Worm (Caenorhabditis elegans) whole organism, L1 larva: Measurements from ENCODE around the gene T10B9.9.

Experiments used
- C04F5.9 ChIP-seq: sonication (generic microtip); optimal IDR thresholded peaks from 2 replicates; lab custom pipeline; 2016; ENCODE audit warnings: missing genetic modification characterization, missing compliant biosample characterization
- Y116A8C.19 ChIP-seq: sonication (generic microtip); optimal IDR thresholded peaks from 2 replicates; lab custom pipeline; 2016; ENCODE audit warnings: missing compliant biosample characterization, missing genetic modification characterization, borderline replicate concordance
- alr-1 ChIP-seq: fragments of 200-800 bp; sonication (Bioruptor generic); optimal IDR thresholded peaks from 2 replicates; lab custom pipeline; 2018; ENCODE audit warnings: borderline replicate concordance, mild to moderate bottlenecking, missing genetic modification characterization, missing compliant biosample characterization
- aly-2 ChIP-seq: fragments of 150-350 bp; optimal IDR thresholded peaks from 2 replicates; lab custom pipeline; 2014; ENCODE audit warnings: missing biosample characterization, missing genetic modification characterization
- blmp-1 ChIP-seq: fragments of 150-350 bp; optimal IDR thresholded peaks from 2 replicates; lab custom pipeline; 2014; ENCODE audit warnings: missing biosample characterization, missing genetic modification characterization
- ceh-90 ChIP-seq: sonication (generic microtip); optimal IDR thresholded peaks from 2 replicates; lab custom pipeline; 2016; ENCODE audit warnings: missing genetic modification characterization, missing compliant biosample characterization
- ces-1 ChIP-seq: fragments of 150-350 bp; optimal IDR thresholded peaks from 2 replicates; lab custom pipeline; 2014; ENCODE audit warnings: missing biosample characterization, missing genetic modification reagents, missing genetic modification characterization
- dsc-1 ChIP-seq: sonication (generic microtip); optimal IDR thresholded peaks from 2 replicates; lab custom pipeline; 2016; ENCODE audit warnings: mild to moderate bottlenecking, missing genetic modification characterization, missing compliant biosample characterization
- egl-27 ChIP-seq, 2 experiments: fragments of 150-350 bp in 1 of 2; sonication (generic microtip); optimal IDR thresholded peaks; 3 replicates each; lab custom pipeline; 2017 to 2018; ENCODE audit warnings: missing biosample characterization in 2 of 2, missing genetic modification characterization in 2 of 2, missing genetic modification reagents in 2 of 2
- ets-5 ChIP-seq: fragments of 200-800 bp; sonication (Bioruptor generic); IDR thresholded peaks from 2 replicates; pipeline ENCODE4 v1.3.6; 2022; ENCODE audit warnings: missing genetic modification characterization, missing compliant biosample characterization
- fkh-10 ChIP-seq: sonication (generic microtip); optimal IDR thresholded peaks from 2 replicates; lab custom pipeline; 2017; ENCODE audit warnings: missing biosample characterization, missing genetic modification reagents, missing genetic modification characterization
- fkh-4 ChIP-seq: sonication (generic microtip); optimal IDR thresholded peaks from 2 replicates; lab custom pipeline; 2016; ENCODE audit warnings: missing compliant biosample characterization, missing genetic modification characterization, borderline replicate concordance
- hlh-17 ChIP-seq: fragments of 200-800 bp; sonication (Bioruptor generic); optimal IDR thresholded peaks from 2 replicates; lab custom pipeline; 2018; ENCODE audit warnings: missing genetic modification characterization, mild to moderate bottlenecking, missing compliant biosample characterization, moderate library complexity, borderline replicate concordance
- jun-1 ChIP-seq: fragments of 150-350 bp; optimal IDR thresholded peaks from 2 replicates; lab custom pipeline; 2014; ENCODE audit warnings: missing biosample characterization, missing genetic modification reagents, missing genetic modification characterization
- lin-14 ChIP-seq: fragments of 200-800 bp; sonication (Bioruptor generic); optimal IDR thresholded peaks from 2 replicates; lab custom pipeline; 2018; ENCODE audit warnings: mild to moderate bottlenecking, missing genetic modification characterization, moderate library complexity, missing compliant biosample characterization
- lsy-2 ChIP-seq, 2 experiments: fragments of 150-350 bp; optimal IDR thresholded peaks; 2 replicates each; lab custom pipeline; 2014; ENCODE audit warnings: missing biosample characterization in 2 of 2, missing genetic modification characterization in 2 of 2
- nhr-237 ChIP-seq: fragments of 150-350 bp; optimal IDR thresholded peaks from 2 replicates; lab custom pipeline; 2014; ENCODE audit warnings: missing biosample characterization, missing genetic modification characterization
- nhr-84 ChIP-seq: sonication (generic microtip); optimal IDR thresholded peaks from 2 replicates; lab custom pipeline; 2017; ENCODE audit warnings: missing biosample characterization, missing genetic modification characterization
- rnt-1 ChIP-seq: sonication (generic microtip); optimal IDR thresholded peaks from 2 replicates; lab custom pipeline; 2016; ENCODE audit warnings: mild to moderate bottlenecking, missing genetic modification characterization, moderate library complexity, missing compliant biosample characterization
- zag-1 ChIP-seq: fragments of 150-350 bp; optimal IDR thresholded peaks from 2 replicates; lab custom pipeline; 2014; ENCODE audit warnings: missing biosample characterization, missing genetic modification characterization
- ztf-11 ChIP-seq, 2 experiments: sonication (generic microtip); optimal IDR thresholded peaks; 2 replicates each; lab custom pipeline; 2016 to 2017; ENCODE audit warnings: missing genetic modification characterization in 2 of 2, missing biosample characterization in 1 of 2, missing compliant biosample characterization in 1 of 2
- ztf-4 ChIP-seq: fragments of 150-350 bp; optimal IDR thresholded peaks from 2 replicates; lab custom pipeline; 2014; ENCODE audit warnings: missing biosample characterization, missing genetic modification characterization

T10B9.9 gene

DNA sequence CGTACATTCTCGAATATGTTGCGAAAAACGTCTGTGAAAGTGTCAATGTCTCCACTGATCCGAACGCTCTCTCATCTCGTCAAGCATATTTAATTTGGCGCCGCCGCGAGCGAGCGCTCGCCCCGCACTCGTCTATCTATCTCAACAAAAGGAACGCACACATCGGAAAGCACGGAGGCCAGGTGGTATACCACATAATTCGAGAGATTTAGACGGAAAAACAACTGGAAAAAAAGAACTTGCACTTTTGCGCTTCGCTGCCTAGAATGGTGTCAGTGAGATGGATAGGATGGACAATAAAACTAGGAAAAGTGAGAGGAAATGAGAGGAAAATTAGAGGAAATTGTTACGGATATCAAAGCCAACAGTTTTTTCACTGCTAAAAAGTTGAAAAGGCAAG, 46.5 kb downstream of the T10B9.9 start:
- no peak for TF ChIP-seq ets-5 (GFP tag; lab: Robert Waterston, UW)
- peak; percentile 13 for TF ChIP-seq lin-14
- TF ChIP-seq blmp-1 (tag; lab: Kevin White, UChicago): peak; percentile 74

DNA sequence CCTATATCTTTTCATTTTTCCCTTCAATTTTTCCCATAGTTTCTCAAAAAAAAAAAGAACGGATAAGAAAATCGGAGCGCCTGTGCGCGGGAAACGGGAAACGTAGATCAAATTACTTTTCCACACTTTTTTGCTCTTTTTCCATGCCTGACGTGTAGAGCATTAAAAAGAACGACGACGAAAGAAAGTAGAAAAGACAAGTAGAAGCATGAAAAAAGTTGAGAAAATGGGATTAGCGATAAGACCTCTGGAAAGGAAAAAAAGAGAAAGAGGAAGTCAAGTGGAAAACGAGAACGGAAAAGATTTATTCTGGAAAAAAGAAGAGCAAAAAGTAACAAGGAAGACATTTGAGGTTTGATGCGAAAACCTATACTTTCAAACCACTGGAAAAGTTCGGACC, 47.2 kb downstream of the T10B9.9 start:
- TF ChIP-seq ztf-11 (tag; optimal IDR thresholded peaks at IDR 0.05; lab: Kevin White, UChicago): no peak
- TF ChIP-seq ceh-90: no peak
- TF ChIP-seq ces-1 (GFP tag; lab: Kevin White, UChicago): no peak
- no peak for TF ChIP-seq egl-27 (tag; optimal IDR thresholded peaks at IDR 0.05; lab: Kevin White, UChicago)
- TF ChIP-seq zag-1: no peak
- peak; percentile 92 for TF ChIP-seq fkh-10 (GFP tag; lab: Kevin White, UChicago)
- TF ChIP-seq fkh-4 (tag; lab: Kevin White, UChicago): no peak
- no peak for TF ChIP-seq jun-1 (tag; lab: Kevin White, UChicago)
- no peak for TF ChIP-seq Y116A8C.19 (tag; lab: Kevin White, UChicago)
- no peak for TF ChIP-seq nhr-237
- TF ChIP-seq lin-14: peak; percentile 19
- TF ChIP-seq C04F5.9 (tag; lab: Kevin White, UChicago): no peak
- TF ChIP-seq ztf-4: no peak
- TF ChIP-seq alr-1: no peak
- no peak for TF ChIP-seq nhr-84 (tag; lab: Kevin White, UChicago)
- no peak for TF ChIP-seq aly-2 (tag; lab: Kevin White, UChicago)

DNA sequence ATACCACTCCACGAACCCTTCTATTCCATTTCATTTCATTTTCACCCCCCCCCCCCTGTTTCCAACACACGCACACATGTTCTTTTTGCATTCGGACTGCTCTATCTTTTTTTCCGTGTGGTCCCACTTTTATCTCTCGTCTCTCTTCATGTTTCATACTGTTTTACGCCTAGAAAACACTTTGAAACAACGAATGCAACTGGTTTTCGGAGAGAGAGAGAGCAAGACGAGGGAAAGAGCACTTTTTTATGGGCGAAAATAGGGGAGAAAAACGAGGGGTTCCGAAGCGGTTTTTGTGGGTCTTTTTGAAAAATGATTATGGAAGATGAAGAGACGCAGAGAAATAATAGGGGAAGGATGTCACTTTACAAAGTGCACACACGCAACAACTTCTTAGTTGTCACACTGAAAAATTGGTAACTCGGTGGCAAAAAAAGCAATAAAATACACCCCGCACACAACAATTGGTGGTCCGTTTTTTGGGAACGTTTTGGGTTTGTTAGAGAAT, 48.4 kb downstream of the T10B9.9 start:
- TF ChIP-seq rnt-1 (tag; lab: Kevin White, UChicago) (peak; percentile 55), lsy-2 (tag; optimal IDR thresholded peaks at IDR 0.05; lab: Kevin White, UChicago) (peak in 1 of 2 experiments; percentile 8), lin-14 (peak; percentile 81), hlh-17 (GFP tag; lab: Kevin White, UChicago) (no peak), dsc-1 (tag; lab: Kevin White, UChicago) (peak; percentile 64)
